Comparison of ENCODE assay signal across 3 fruit fly cellular contexts in the genomic region with DNA sequence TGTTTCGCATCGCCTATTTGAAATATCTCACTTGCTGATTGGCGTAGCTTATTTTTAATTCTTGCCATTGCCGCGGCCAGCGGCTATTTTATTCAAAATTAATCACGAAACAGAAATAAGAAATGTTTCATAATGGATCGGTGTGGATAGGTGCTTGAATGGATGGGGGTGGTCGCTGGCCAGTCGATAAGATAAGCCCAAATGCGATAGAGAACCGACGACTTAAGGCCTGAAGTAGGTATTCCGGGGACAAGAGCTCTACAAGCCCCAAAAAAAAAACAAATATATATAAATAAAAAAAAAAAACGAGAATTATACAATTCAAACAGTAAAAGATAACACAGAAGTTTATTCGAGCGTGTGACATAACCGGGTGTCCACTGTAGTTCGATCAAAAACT.
TF ChIP-seq lines count a peak whose summit lies in the region.

No protein-coding gene starts in this region.

- no peak for TF ChIP-seq CTCF in whole organism, embryonic (GFP tag; optimal IDR thresholded peaks at IDR 0.05; lab: Kevin White, UChicago)

TF ChIP-seq in whole organism, embryonic, 481 proteins besides CTCF, POLR2A, EP300 and RAD21 (continues in another document):
- TF ChIP-seq dpn (GFP tag; optimal IDR thresholded peaks at IDR 0.05; lab: Kevin White, UChicago) (no peak), CG8089 (GFP tag; optimal IDR thresholded peaks at IDR 0.05; lab: Kevin White, UChicago) (no peak), CG14860 (GFP tag; IDR thresholded peaks at IDR 0.05; lab: Robert Waterston, UW; ENCODE audit: partially characterized antibody) (no peak), CG17359 (tag; optimal IDR thresholded peaks at IDR 0.05; lab: Kevin White, UChicago) (peak; percentile 25), Mes4 (GFP tag; optimal IDR thresholded peaks at IDR 0.05; lab: Kevin White, UChicago) (no peak), Stat92E (GFP tag; optimal IDR thresholded peaks at IDR 0.05; lab: Kevin White, UChicago) (no peak), ftz-f1 (GFP tag; optimal IDR thresholded peaks at IDR 0.05; lab: Kevin White, UChicago) (no peak), Xrp1 (GFP tag; IDR thresholded peaks at IDR 0.05; lab: Robert Waterston, UW) (no peak), grn (GFP tag; optimal IDR thresholded peaks at IDR 0.05; lab: Kevin White, UChicago) (no peak), Hmr (GFP tag; optimal IDR thresholded peaks at IDR 0.05; lab: Kevin White, UChicago) (no peak), CG12769 (tag; optimal IDR thresholded peaks at IDR 0.05; lab: Kevin White, UChicago) (no peak), trh (GFP tag; optimal IDR thresholded peaks at IDR 0.05; lab: Kevin White, UChicago) (no peak), Myb (GFP tag; optimal IDR thresholded peaks at IDR 0.05; lab: Kevin White, UChicago) (no peak), CG32767 (GFP tag; IDR thresholded peaks at IDR 0.05; lab: Robert Waterston, UW) (no peak), Pdp1 (GFP tag; optimal IDR thresholded peaks at IDR 0.05; lab: Kevin White, UChicago) (peak in 1 of 2 experiments; percentile 69), Chrac-16 (GFP tag; optimal IDR thresholded peaks at IDR 0.05; lab: Kevin White, UChicago) (no peak), CG10267 (tag; optimal IDR thresholded peaks at IDR 0.05; lab: Kevin White, UChicago) (no peak), CG11456 (GFP tag; IDR thresholded peaks at IDR 0.05; lab: Robert Waterston, UW) (no peak), CG1832 (GFP tag; optimal IDR thresholded peaks at IDR 0.05; lab: Kevin White, UChicago) (no peak), CG13775 (GFP tag; optimal IDR thresholded peaks at IDR 0.05; lab: Kevin White, UChicago) (no peak), CG14710 (tag; optimal IDR thresholded peaks at IDR 0.05; lab: Kevin White, UChicago) (no peak), CG7839 (tag; optimal IDR thresholded peaks at IDR 0.05; lab: Kevin White, UChicago) (no peak), tup (GFP tag; optimal IDR thresholded peaks at IDR 0.05; lab: Kevin White, UChicago) (no peak), CG10543 (GFP tag; optimal IDR thresholded peaks at IDR 0.05; lab: Kevin White, UChicago) (peak; percentile 9), ato (GFP tag; IDR thresholded peaks at IDR 0.05; lab: Robert Waterston, UW; ENCODE audit: partially characterized antibody) (no peak), CG15269 (tag; optimal IDR thresholded peaks at IDR 0.05; lab: Kevin White, UChicago) (no peak), Hand (GFP tag; optimal IDR thresholded peaks at IDR 0.05; lab: Kevin White, UChicago) (no peak), CG11093 (GFP tag; IDR thresholded peaks at IDR 0.05; lab: Robert Waterston, UW) (no peak), p53 (GFP tag; optimal IDR thresholded peaks at IDR 0.05; lab: Kevin White, UChicago) (no peak), Hr3 (GFP tag; optimal IDR thresholded peaks at IDR 0.05; lab: Kevin White, UChicago) (no peak)

TF ChIP-seq in whole organism, prepupa, 60 proteins besides CTCF, POLR2A, EP300 and RAD21:
- TF ChIP-seq vri (GFP tag; optimal IDR thresholded peaks at IDR 0.05; lab: Kevin White, UChicago), result peak; percentile 75
- TF ChIP-seq CG11762 (GFP tag; optimal IDR thresholded peaks at IDR 0.05; lab: Kevin White, UChicago; ENCODE audit: insufficient read depth), result no peak
TF ChIP-seq in whole organism, prepupa: peak in this region for 1.

TF ChIP-seq in whole organism, wandering third instar larva, 38 proteins besides CTCF, POLR2A, EP300 and RAD21:
- TF ChIP-seq h (GFP tag; optimal IDR thresholded peaks at IDR 0.05; lab: Kevin White, UChicago), result peak; percentile 16
- TF ChIP-seq GATAd (GFP tag; optimal IDR thresholded peaks at IDR 0.05; lab: Kevin White, UChicago), result no peak
- no peak for TF ChIP-seq jim (GFP tag; optimal IDR thresholded peaks at IDR 0.05; lab: Kevin White, UChicago)
- TF ChIP-seq psq (GFP tag; optimal IDR thresholded peaks at IDR 0.05; lab: Kevin White, UChicago), result no peak
- TF ChIP-seq Dfd (GFP tag; optimal IDR thresholded peaks at IDR 0.05; lab: Kevin White, UChicago), result no peak
- no peak for TF ChIP-seq dmrt93B (GFP tag; optimal IDR thresholded peaks at IDR 0.05; lab: Kevin White, UChicago)
- no peak for TF ChIP-seq N (GFP tag; optimal IDR thresholded peaks at IDR 0.05; lab: Kevin White, UChicago)
